Worm (Caenorhabditis elegans) whole organism, early embryonic: Measurements from ENCODE around the gene F08G12.5.

Experiments used
- B0310.2 ChIP-seq: sonication (generic microtip); optimal IDR thresholded peaks from 2 replicates; lab custom pipeline; 2016; ENCODE audit warnings: mild to moderate bottlenecking, missing genetic modification characterization, missing compliant biosample characterization
- F13C5.2 ChIP-seq: sonication (generic microtip); optimal IDR thresholded peaks from 2 replicates; lab custom pipeline; 2017; ENCODE audit warnings: mild to moderate bottlenecking, missing genetic modification characterization, inconsistent platforms, missing compliant biosample characterization
- ama-1 ChIP-seq: fragments of 150-350 bp; optimal IDR thresholded peaks from 2 replicates; lab custom pipeline; 2014
- ceh-13 ChIP-seq: fragments of 200-800 bp; sonication (Bioruptor generic); optimal IDR thresholded peaks from 2 replicates; lab custom pipeline; 2018; ENCODE audit warnings: mild to moderate bottlenecking, missing genetic modification characterization, missing compliant biosample characterization
- ceh-36 ChIP-seq: sonication (generic microtip); optimal IDR thresholded peaks from 2 replicates; lab custom pipeline; 2016; ENCODE audit warnings: missing genetic modification characterization, inconsistent platforms, missing compliant biosample characterization
- ets-7 ChIP-seq: sonication (generic microtip); optimal IDR thresholded peaks from 2 replicates; lab custom pipeline; 2016; ENCODE audit warnings: missing genotype, missing genetic modification characterization, missing compliant biosample characterization
- flt-1 ChIP-seq: fragments of 200-800 bp; sonication (Bioruptor generic); IDR thresholded peaks from 2 replicates; pipeline ENCODE4 v1.3.6; 2022; ENCODE audit warnings: missing genetic modification characterization, missing compliant biosample characterization
- hmbx-1 ChIP-seq: sonication (generic microtip); optimal IDR thresholded peaks from 2 replicates; lab custom pipeline; 2016; ENCODE audit warnings: mild to moderate bottlenecking, missing genetic modification characterization, missing compliant biosample characterization
- pes-1 ChIP-seq: fragments of 200-800 bp; sonication (Bioruptor generic); IDR thresholded peaks from 2 replicates; pipeline ENCODE4 v1.3.6; 2022; ENCODE audit warnings: missing genetic modification reagents, missing genetic modification characterization, missing compliant biosample characterization
- scrt-1 ChIP-seq: fragments of 200-800 bp; sonication (Bioruptor generic); IDR thresholded peaks from 2 replicates; pipeline ENCODE4 v1.3.6; 2022; ENCODE audit warnings: missing genetic modification characterization, missing compliant biosample characterization
- sea-1 ChIP-seq: fragments of 200-800 bp; sonication (Bioruptor generic); conservative IDR thresholded peaks from 2 replicates; pipeline ENCODE4 v1.3.6; 2022; ENCODE audit warnings: missing genetic modification characterization, missing compliant biosample characterization
- tbx-11 ChIP-seq: fragments of 200-800 bp; sonication (Bioruptor generic); IDR thresholded peaks from 2 replicates; pipeline ENCODE4 v1.3.6; 2022; ENCODE audit warnings: missing genetic modification characterization, missing compliant biosample characterization
- tbx-37 ChIP-seq: fragments of 200-800 bp; sonication (Bioruptor generic); conservative IDR thresholded peaks from 2 replicates; pipeline ENCODE4 v1.3.6; 2022; ENCODE audit warnings: missing genetic modification reagents, missing genetic modification characterization, missing compliant biosample characterization
- tra-4 ChIP-seq: sonication (generic microtip); optimal IDR thresholded peaks from 2 replicates; lab custom pipeline; 2017; ENCODE audit warnings: missing genetic modification characterization, missing compliant biosample characterization

- no peak for TF ChIP-seq sea-1 (GFP tag; lab: Robert Waterston, UW)
- no peak for TF ChIP-seq ets-7 (tag; lab: Kevin White, UChicago)
- TF ChIP-seq B0310.2, result no peak
- TF ChIP-seq ceh-36 (tag; lab: Kevin White, UChicago), result no peak
- TF ChIP-seq ama-1 (lab: Kevin White, UChicago), result no peak
- TF ChIP-seq pes-1 (GFP tag; lab: Robert Waterston, UW), result no peak
- TF ChIP-seq tra-4, result no peak
- no peak for TF ChIP-seq scrt-1
- TF ChIP-seq tbx-37 (GFP tag; lab: Robert Waterston, UW), result no peak
- TF ChIP-seq hmbx-1 (tag; lab: Kevin White, UChicago), result no peak
- TF ChIP-seq tbx-11, result no peak
- no peak for TF ChIP-seq F13C5.2
- TF ChIP-seq flt-1, result no peak
- no peak for TF ChIP-seq ceh-13 (GFP tag; lab: Kevin White, UChicago)
Observed at ce11 chrX:11286246-11286645, 23.8 kb downstream of the F08G12.5 start, which contains the start of gene F38B2.3.
